Worm (Caenorhabditis elegans): ENCODE data around the gene rab-18.

ce11 chrIII:1125494-1125893, 44.9 kb upstream of the rab-18 start:
- no peak for TF ChIP-seq ceh-13 (GFP tag; optimal IDR thresholded peaks at IDR 0.05)
- no peak for TF ChIP-seq tbx-11 (GFP tag; IDR thresholded peaks at IDR 0.05)
- no peak for TF ChIP-seq ama-1 (optimal IDR thresholded peaks at IDR 0.05)
- no peak for TF ChIP-seq F13C5.2 (tag; optimal IDR thresholded peaks at IDR 0.05)
- TF ChIP-seq aly-1 (tag; optimal IDR thresholded peaks at IDR 0.05), result no peak
- TF ChIP-seq flt-1 (GFP tag; IDR thresholded peaks at IDR 0.05), result no peak
- TF ChIP-seq hmg-4 (GFP tag; optimal IDR thresholded peaks at IDR 0.05), result no peak
- TF ChIP-seq ceh-36 (tag; optimal IDR thresholded peaks at IDR 0.05), result no peak
- TF ChIP-seq hnd-1 (tag; optimal IDR thresholded peaks at IDR 0.05), result no peak
- no peak for TF ChIP-seq tra-4 (tag; optimal IDR thresholded peaks at IDR 0.05)
- TF ChIP-seq tbx-37 (GFP tag; conservative IDR thresholded peaks at IDR 0.05), result no peak
- no peak for TF ChIP-seq hmbx-1 (tag; optimal IDR thresholded peaks at IDR 0.05)
- no peak for TF ChIP-seq scrt-1 (GFP tag; IDR thresholded peaks at IDR 0.05)

All from whole organism, early embryonic.